Fruit fly (Drosophila melanogaster) whole organism: Measurements from ENCODE around the gene CG4896.

Source experiments
- CG8478 ChIP-seq: fragments of >200 bp; optimal IDR thresholded peaks from 2 replicates; lab custom pipeline; 2018; ENCODE audit warnings: inconsistent platforms
- EcR ChIP-seq, 2 experiments: fragments of >200 bp; optimal IDR thresholded peaks; 2 replicates each; lab custom pipeline; 2017; ENCODE audit warnings: missing biosample characterization in 2 of 2, missing genetic modification characterization in 2 of 2, missing genetic modification reagents in 2 of 2
- psq ChIP-seq: fragments of >200 bp; optimal IDR thresholded peaks from 2 replicates; lab custom pipeline; 2017

DNA sequence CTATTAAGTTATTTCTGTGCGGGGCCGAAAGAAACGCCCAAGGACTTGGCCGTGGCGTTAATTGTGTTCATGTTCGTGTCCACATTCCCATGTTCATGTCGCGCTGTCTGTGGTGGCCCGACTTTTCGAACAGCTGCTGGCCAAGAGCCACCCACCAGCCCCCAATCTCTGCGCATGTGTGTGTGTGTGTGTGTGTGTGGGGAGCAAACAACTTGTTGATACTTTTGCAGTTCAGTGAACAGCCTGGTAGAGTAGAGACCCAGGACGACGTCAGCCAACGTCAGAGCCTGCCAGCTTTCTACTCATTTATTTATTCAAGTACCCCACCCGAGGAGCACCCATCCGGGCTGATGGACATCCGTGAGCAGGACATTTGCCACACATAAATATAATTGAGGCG is 40.5 kb upstream of the CG4896 start:
- TF ChIP-seq psq = no peak
- TF ChIP-seq EcR (GFP tag; optimal IDR thresholded peaks at IDR 0.05; lab: Kevin White, UChicago) = no peak
- TF ChIP-seq CG8478 = no peak
